Worm (Caenorhabditis elegans) whole organism, early embryonic: ENCODE results near the gene T08G3.6.

Experiments used
- B0310.2 ChIP-seq: sonication (generic microtip); optimal IDR thresholded peaks from 2 replicates; lab custom pipeline; 2016; ENCODE audit warnings: mild to moderate bottlenecking, missing genetic modification characterization, missing compliant biosample characterization
- F13C5.2 ChIP-seq: sonication (generic microtip); optimal IDR thresholded peaks from 2 replicates; lab custom pipeline; 2017; ENCODE audit warnings: mild to moderate bottlenecking, missing genetic modification characterization, inconsistent platforms, missing compliant biosample characterization
- ama-1 ChIP-seq: fragments of 150-350 bp; optimal IDR thresholded peaks from 2 replicates; lab custom pipeline; 2014
- ceh-13 ChIP-seq: fragments of 200-800 bp; sonication (Bioruptor generic); optimal IDR thresholded peaks from 2 replicates; lab custom pipeline; 2018; ENCODE audit warnings: mild to moderate bottlenecking, missing genetic modification characterization, missing compliant biosample characterization
- ceh-36 ChIP-seq: sonication (generic microtip); optimal IDR thresholded peaks from 2 replicates; lab custom pipeline; 2016; ENCODE audit warnings: missing genetic modification characterization, inconsistent platforms, missing compliant biosample characterization
- ets-7 ChIP-seq: sonication (generic microtip); optimal IDR thresholded peaks from 2 replicates; lab custom pipeline; 2016; ENCODE audit warnings: missing genotype, missing genetic modification characterization, missing compliant biosample characterization
- flt-1 ChIP-seq: fragments of 200-800 bp; sonication (Bioruptor generic); IDR thresholded peaks from 2 replicates; pipeline ENCODE4 v1.3.6; 2022; ENCODE audit warnings: missing genetic modification characterization, missing compliant biosample characterization
- hmbx-1 ChIP-seq: sonication (generic microtip); optimal IDR thresholded peaks from 2 replicates; lab custom pipeline; 2016; ENCODE audit warnings: mild to moderate bottlenecking, missing genetic modification characterization, missing compliant biosample characterization
- hmg-4 ChIP-seq: fragments of 200-800 bp; sonication (Bioruptor generic); optimal IDR thresholded peaks from 2 replicates; lab custom pipeline; 2018; ENCODE audit warnings: mild to moderate bottlenecking, missing genetic modification characterization, missing compliant biosample characterization
- pes-1 ChIP-seq: fragments of 200-800 bp; sonication (Bioruptor generic); IDR thresholded peaks from 2 replicates; pipeline ENCODE4 v1.3.6; 2022; ENCODE audit warnings: missing genetic modification reagents, missing genetic modification characterization, missing compliant biosample characterization
- scrt-1 ChIP-seq: fragments of 200-800 bp; sonication (Bioruptor generic); IDR thresholded peaks from 2 replicates; pipeline ENCODE4 v1.3.6; 2022; ENCODE audit warnings: missing genetic modification characterization, missing compliant biosample characterization
- tbx-11 ChIP-seq: fragments of 200-800 bp; sonication (Bioruptor generic); IDR thresholded peaks from 2 replicates; pipeline ENCODE4 v1.3.6; 2022; ENCODE audit warnings: missing genetic modification characterization, missing compliant biosample characterization
- tbx-37 ChIP-seq: fragments of 200-800 bp; sonication (Bioruptor generic); conservative IDR thresholded peaks from 2 replicates; pipeline ENCODE4 v1.3.6; 2022; ENCODE audit warnings: missing genetic modification reagents, missing genetic modification characterization, missing compliant biosample characterization
- tra-4 ChIP-seq: sonication (generic microtip); optimal IDR thresholded peaks from 2 replicates; lab custom pipeline; 2017; ENCODE audit warnings: missing genetic modification characterization, missing compliant biosample characterization

- TF ChIP-seq hmbx-1 (tag; lab: Kevin White, UChicago) (no peak), ama-1 (no peak), tra-4 (no peak), tbx-37 (GFP tag; lab: Robert Waterston, UW) (no peak), tbx-11 (GFP tag; lab: Robert Waterston, UW) (no peak), pes-1 (no peak), hmg-4 (GFP tag; lab: Kevin White, UChicago) (no peak), ceh-36 (tag; lab: Kevin White, UChicago) (peak; percentile 69), B0310.2 (tag; lab: Kevin White, UChicago) (no peak), scrt-1 (GFP tag; lab: Robert Waterston, UW) (no peak), flt-1 (GFP tag; lab: Robert Waterston, UW) (no peak), ets-7 (tag; lab: Kevin White, UChicago) (no peak), F13C5.2 (tag; lab: Kevin White, UChicago) (no peak), ceh-13 (GFP tag; lab: Kevin White, UChicago) (no peak)
These were observed 415 bp downstream of the T08G3.6 start for ce11 chrV:16446191-16446590.
